Worm (Caenorhabditis elegans): ENCODE measurements around the gene C23G10.7.

DNA sequence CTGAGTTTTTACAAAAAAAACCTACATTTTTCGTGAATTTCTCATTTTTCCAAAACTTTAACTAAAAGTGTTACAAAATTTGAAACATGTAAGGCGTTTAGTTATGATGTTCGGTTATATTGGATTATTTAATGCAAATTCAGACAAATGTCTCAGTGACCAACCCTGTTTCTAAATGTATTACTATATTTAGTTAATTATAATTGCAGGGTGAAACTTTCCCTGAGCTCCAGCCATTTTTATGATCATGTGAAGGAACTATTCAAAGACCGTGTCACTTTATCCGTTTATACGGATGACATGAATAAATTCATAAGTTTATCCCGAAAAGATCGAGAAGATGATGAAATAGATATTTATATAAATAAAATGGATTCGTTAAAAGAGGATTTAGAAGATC, 7.4 kb downstream of the C23G10.7 start, which contains the start of gene C23G10.5:
- TF ChIP-seq athp-1 (tag; optimal IDR thresholded peaks at IDR 0.05): no peak
- no peak for TF ChIP-seq ets-4 (GFP tag; optimal IDR thresholded peaks at IDR 0.05)
- no peak for TF ChIP-seq zfh-2 (GFP tag; conservative IDR thresholded peaks at IDR 0.05)
- TF ChIP-seq ccch-3 (GFP tag; optimal IDR thresholded peaks at IDR 0.05): no peak
- TF ChIP-seq egl-18 (GFP tag; IDR thresholded peaks at IDR 0.05): no peak
- TF ChIP-seq madf-8 (GFP tag; conservative IDR thresholded peaks at IDR 0.05): no peak
- no peak for TF ChIP-seq Y95B8A.8 (GFP tag; IDR thresholded peaks at IDR 0.05)
- TF ChIP-seq ztf-28 (GFP tag; IDR thresholded peaks at IDR 0.05): no peak
- TF ChIP-seq snpc-3.4 (tag; optimal IDR thresholded peaks at IDR 0.05): no peak

All from whole organism, young adult.